Fruit fly (Drosophila melanogaster) whole organism, embryonic: ENCODE data around the gene Ids.

Experiments used
- Aef1 ChIP-seq: fragments of 200-800 bp; sonication (Bioruptor generic); IDR thresholded peaks from 3 replicates; pipeline ENCODE4 v1.3.6; 2022; ENCODE audit warnings: missing biosample characterization, missing genetic modification characterization
- Atf6 ChIP-seq: fragments of 200-800 bp; sonication (Bioruptor generic); IDR thresholded peaks from 2 replicates; pipeline ENCODE4 v1.3.6; 2022; ENCODE audit warnings: missing biosample characterization, missing genetic modification characterization
- B-H2 ChIP-seq: fragments of 200-800 bp; sonication (Bioruptor generic); optimal IDR thresholded peaks from 2 replicates; lab custom pipeline; 2018; ENCODE audit warnings: missing biosample characterization, mild to moderate bottlenecking, missing genetic modification characterization
- Bgb ChIP-seq: fragments of 200-800 bp; sonication (Bioruptor generic); IDR thresholded peaks from 2 replicates; pipeline ENCODE4 v1.3.6; 2022; ENCODE audit warnings: missing biosample characterization, missing genetic modification characterization; ENCODE audit not compliant: partially characterized antibody
- CG10565 ChIP-seq: fragments of 200-800 bp; sonication (Bioruptor generic); optimal IDR thresholded peaks from 3 replicates; lab custom pipeline; 2016; ENCODE audit warnings: missing biosample characterization, mild to moderate bottlenecking, missing genetic modification characterization
- CG12299 ChIP-seq: fragments of 200-800 bp; sonication (Bioruptor generic); optimal IDR thresholded peaks from 2 replicates; lab custom pipeline; 2018; ENCODE audit warnings: missing biosample characterization, mild to moderate bottlenecking, missing genetic modification characterization
- CG13775 ChIP-seq: fragments of 200-800 bp; sonication (Bioruptor generic); optimal IDR thresholded peaks from 3 replicates; lab custom pipeline; 2017; ENCODE audit warnings: missing biosample characterization, mild to moderate bottlenecking, missing genetic modification characterization
- CG15073 ChIP-seq: fragments of 200-800 bp; sonication (Bioruptor generic); optimal IDR thresholded peaks from 2 replicates; lab custom pipeline; 2016; ENCODE audit warnings: missing biosample characterization, missing genetic modification characterization
- CG15696 ChIP-seq: fragments of 200-800 bp; sonication (Bioruptor generic); optimal IDR thresholded peaks from 2 replicates; lab custom pipeline; 2019; ENCODE audit warnings: missing biosample characterization, mild to moderate bottlenecking, missing genetic modification characterization, moderate library complexity
- CG17612 ChIP-seq: fragments of 200-800 bp; sonication (Bioruptor generic); IDR thresholded peaks from 2 replicates; pipeline ENCODE4 v1.3.6; 2022; ENCODE audit warnings: missing biosample characterization, missing genetic modification characterization
- CG17829 ChIP-seq: fragments of 200-800 bp; optimal IDR thresholded peaks from 2 replicates; lab custom pipeline; 2019; ENCODE audit warnings: missing biosample characterization, mild to moderate bottlenecking, missing genetic modification characterization, moderate library complexity
- CG4360 ChIP-seq: fragments of 200-800 bp; sonication (Bioruptor generic); IDR thresholded peaks from 2 replicates; pipeline ENCODE4 v1.3.6; 2022; ENCODE audit warnings: missing biosample characterization, missing genetic modification characterization
- CG4707 ChIP-seq: fragments of 200-800 bp; sonication (Bioruptor generic); optimal IDR thresholded peaks from 2 replicates; lab custom pipeline; 2018; ENCODE audit warnings: missing biosample characterization, mild to moderate bottlenecking, missing genetic modification characterization, moderate library complexity
- CG6175 ChIP-seq: fragments of 200-800 bp; sonication (Bioruptor generic); IDR thresholded peaks from 3 replicates; pipeline ENCODE4 v1.3.6; 2022; ENCODE audit warnings: missing biosample characterization, missing genetic modification characterization
- CG6854 ChIP-seq: fragments of 200-800 bp; sonication (Bioruptor generic); optimal IDR thresholded peaks from 3 replicates; lab custom pipeline; 2017; ENCODE audit warnings: missing biosample characterization, mild to moderate bottlenecking, missing genetic modification characterization
- CG7839 ChIP-seq: fragments of 200-800 bp; sonication (Bioruptor generic); optimal IDR thresholded peaks from 3 replicates; lab custom pipeline; 2018; ENCODE audit warnings: missing biosample characterization, mild to moderate bottlenecking, missing genetic modification characterization, moderate library complexity
- CrebB ChIP-seq: fragments of 200-800 bp; sonication (Bioruptor generic); optimal IDR thresholded peaks from 3 replicates; lab custom pipeline; 2018; ENCODE audit warnings: missing biosample characterization, mild to moderate bottlenecking, missing genetic modification characterization
- D ChIP-seq, 2 experiments: fragments of 200-800 bp in 1 of 2; fragments of >200 bp in 1 of 2; sonication (Bioruptor generic) in 1 of 2; optimal IDR thresholded peaks; 2 replicates in 1 of 2; 3 replicates in 1 of 2; lab custom pipeline; 2017; ENCODE audit warnings: mild to moderate bottlenecking in 1 of 2, missing biosample characterization in 1 of 2, missing genetic modification characterization in 1 of 2, missing genetic modification reagents in 1 of 2
- Dip2 ChIP-seq: fragments of 200-800 bp; sonication (Bioruptor generic); IDR thresholded peaks from 2 replicates; pipeline ENCODE4 v1.3.6; 2022; ENCODE audit warnings: missing biosample characterization, missing genetic modification characterization
- ERR ChIP-seq: fragments of 200-800 bp; sonication (Bioruptor generic); optimal IDR thresholded peaks from 2 replicates; lab custom pipeline; 2016; ENCODE audit warnings: missing biosample characterization, missing genetic modification characterization
- Elba2 ChIP-seq: fragments of 200-800 bp; sonication (Bioruptor generic); optimal IDR thresholded peaks from 3 replicates; lab custom pipeline; 2016; ENCODE audit warnings: missing biosample characterization, missing genetic modification characterization
- HLH4C ChIP-seq: fragments of 200-800 bp; sonication (Bioruptor generic); IDR thresholded peaks from 3 replicates; pipeline ENCODE4 v1.3.6; 2022; ENCODE audit warnings: missing biosample characterization, missing genetic modification characterization; ENCODE audit not compliant: partially characterized antibody
- HLHmδ ChIP-seq: fragments of 200-800 bp; sonication (Bioruptor generic); optimal IDR thresholded peaks from 2 replicates; lab custom pipeline; 2018; ENCODE audit warnings: missing biosample characterization, mild to moderate bottlenecking, missing genetic modification characterization, moderate library complexity
- Jarid2 ChIP-seq: fragments of 200-800 bp; sonication (Bioruptor generic); optimal IDR thresholded peaks from 3 replicates; lab custom pipeline; 2017; ENCODE audit warnings: mild to moderate bottlenecking, missing biosample characterization, missing genetic modification reagents, missing genetic modification characterization
- Lim3 ChIP-seq: fragments of 200-800 bp; sonication (Bioruptor generic); IDR thresholded peaks from 2 replicates; pipeline ENCODE4 v1.3.6; 2022; ENCODE audit warnings: missing biosample characterization, missing genetic modification characterization
- Mes4 ChIP-seq: fragments of 200-800 bp; sonication (Bioruptor generic); optimal IDR thresholded peaks from 2 replicates; lab custom pipeline; 2016; ENCODE audit warnings: missing biosample characterization, missing genetic modification characterization
- Nf-YA ChIP-seq: fragments of 200-800 bp; sonication (Bioruptor generic); IDR thresholded peaks from 2 replicates; pipeline ENCODE4 v1.3.6; 2022; ENCODE audit warnings: missing biosample characterization, missing genetic modification characterization
- Rfx ChIP-seq: fragments of 200-800 bp; sonication (Bioruptor generic); IDR thresholded peaks from 2 replicates; pipeline ENCODE4 v1.3.6; 2022; ENCODE audit warnings: missing biosample characterization, missing genetic modification characterization
- Sox102F ChIP-seq: fragments of 200-800 bp; sonication (Bioruptor generic); optimal IDR thresholded peaks from 2 replicates; lab custom pipeline; 2018; ENCODE audit warnings: missing biosample characterization, mild to moderate bottlenecking, missing genetic modification characterization, moderate library complexity
- Usf ChIP-seq: fragments of 200-800 bp; sonication (Bioruptor generic); optimal IDR thresholded peaks from 2 replicates; lab custom pipeline; 2017; ENCODE audit warnings: missing genotype, missing biosample characterization, missing genetic modification characterization
- Xrp1 ChIP-seq: fragments of 200-800 bp; sonication (Bioruptor generic); IDR thresholded peaks from 2 replicates; pipeline ENCODE4 v1.3.6; 2022; ENCODE audit warnings: missing biosample characterization, missing genetic modification characterization
- YL-1 ChIP-seq: fragments of 200-800 bp; sonication (Bioruptor generic); optimal IDR thresholded peaks from 3 replicates; lab custom pipeline; 2017; ENCODE audit warnings: missing biosample characterization, mild to moderate bottlenecking, missing genetic modification characterization
- al ChIP-seq: fragments of 200-800 bp; sonication (Bioruptor generic); IDR thresholded peaks from 2 replicates; pipeline ENCODE4 v1.3.6; 2022; ENCODE audit warnings: missing biosample characterization, missing genetic modification characterization
- chm ChIP-seq: fragments of 200-800 bp; sonication (Bioruptor generic); IDR thresholded peaks from 2 replicates; pipeline ENCODE4 v1.3.6; 2022; ENCODE audit warnings: missing biosample characterization, missing genetic modification characterization
- ci ChIP-seq: fragments of 200-800 bp; sonication (Bioruptor generic); IDR thresholded peaks from 3 replicates; pipeline ENCODE4 v1.3.6; 2022; ENCODE audit warnings: missing biosample characterization, missing genetic modification characterization
- corto ChIP-seq: fragments of 200-800 bp; sonication (Bioruptor generic); optimal IDR thresholded peaks from 2 replicates; lab custom pipeline; 2016; ENCODE audit warnings: missing biosample characterization, mild to moderate bottlenecking, missing genetic modification characterization, moderate library complexity
- disco-r ChIP-seq: fragments of 200-800 bp; sonication (Bioruptor generic); optimal IDR thresholded peaks from 2 replicates; lab custom pipeline; 2016; ENCODE audit warnings: missing biosample characterization, missing genetic modification characterization
- grau ChIP-seq: fragments of 200-800 bp; optimal IDR thresholded peaks from 3 replicates; lab custom pipeline; 2019; ENCODE audit warnings: missing biosample characterization, mild to moderate bottlenecking, missing genetic modification characterization, moderate library complexity
- gsb-n ChIP-seq: fragments of 200-800 bp; sonication (Bioruptor generic); optimal IDR thresholded peaks from 3 replicates; lab custom pipeline; 2018; ENCODE audit warnings: missing biosample characterization, mild to moderate bottlenecking, missing genetic modification characterization
- lov ChIP-seq, 2 experiments: fragments of 200-800 bp in 1 of 2; fragments of >200 bp in 1 of 2; sonication (Bioruptor generic) in 1 of 2; IDR thresholded peaks in 1 of 2; optimal IDR thresholded peaks in 1 of 2; 2 replicates in 1 of 2; 3 replicates in 1 of 2; pipeline versions ENCODE4 v1.3.6 to Lab custom; 2017 to 2022; ENCODE audit warnings: missing biosample characterization in 1 of 2, missing genetic modification characterization in 1 of 2
- otp ChIP-seq: fragments of 200-800 bp; sonication (Bioruptor generic); IDR thresholded peaks from 3 replicates; pipeline ENCODE4, ENCODE4 v1.3.6; 2022; ENCODE audit warnings: missing biosample characterization, missing genetic modification characterization
- pan ChIP-seq, 4 experiments: fragments of >200 bp in 3 of 4; fragments of 200-800 bp in 1 of 4; sonication (Bioruptor generic) in 1 of 4; optimal IDR thresholded peaks in 3 of 4; IDR thresholded peaks in 1 of 4; 2 replicates each; pipeline versions ENCODE4 v1.3.6 to Lab custom; 2017 to 2022; ENCODE audit warnings: missing biosample characterization in 2 of 4, missing genetic modification characterization in 2 of 4, mixed read lengths in 1 of 4
- pita ChIP-seq: fragments of 200-800 bp; sonication (Bioruptor generic); optimal IDR thresholded peaks from 2 replicates; lab custom pipeline; 2017; ENCODE audit warnings: missing biosample characterization, mild to moderate bottlenecking, missing genetic modification characterization
- pros ChIP-seq: fragments of 200-800 bp; sonication (Bioruptor generic); optimal IDR thresholded peaks from 3 replicates; lab custom pipeline; 2019; ENCODE audit warnings: missing biosample characterization, mild to moderate bottlenecking, missing genetic modification characterization, moderate library complexity
- ranshi ChIP-seq: fragments of 200-800 bp; sonication (Bioruptor generic); IDR thresholded peaks from 2 replicates; pipeline ENCODE4 v1.3.6; 2022; ENCODE audit warnings: missing biosample characterization, missing genetic modification characterization
- so ChIP-seq: fragments of 200-800 bp; sonication (Bioruptor generic); IDR thresholded peaks from 3 replicates; pipeline ENCODE4 v1.3.6; 2022; ENCODE audit warnings: missing biosample characterization, missing genetic modification characterization
- trem ChIP-seq: fragments of 200-800 bp; optimal IDR thresholded peaks from 3 replicates; lab custom pipeline; 2019; ENCODE audit warnings: missing biosample characterization, mild to moderate bottlenecking, missing genetic modification characterization, moderate library complexity
- vvl ChIP-seq: fragments of 200-800 bp; sonication (Bioruptor generic); IDR thresholded peaks from 2 replicates; pipeline ENCODE4 v1.3.6; 2022; ENCODE audit warnings: missing biosample characterization, missing genetic modification characterization
- zf30C ChIP-seq: fragments of 200-800 bp; sonication (Bioruptor generic); optimal IDR thresholded peaks from 3 replicates; lab custom pipeline; 2018; ENCODE audit warnings: missing biosample characterization, mild to moderate bottlenecking, missing genetic modification characterization

The Ids gene

dm6 chr3L:3417759-3418158 is 39.7 kb downstream of the Ids start:
- TF ChIP-seq pan (optimal IDR thresholded peaks at IDR 0.05; lab: Kevin White, UChicago) (no peak), pan (GFP tag; optimal IDR thresholded peaks at IDR 0.05 in 1 of 2, IDR thresholded peaks at IDR 0.05 in 1 of 2) (no peak), YL-1 (GFP tag; lab: Kevin White, UChicago) (no peak), pita (GFP tag; lab: Kevin White, UChicago) (no peak), CG7839 (tag; lab: Kevin White, UChicago) (no peak), ci (GFP tag; lab: Robert Waterston, UW) (0 out of 3 replicates have a peak, but pooled peaks have one; percentile 43), D (optimal IDR thresholded peaks at IDR 0.05; lab: Kevin White, UChicago) (no peak), D (GFP tag; optimal IDR thresholded peaks at IDR 0.05; lab: Kevin White, UChicago) (no peak), lov (optimal IDR thresholded peaks at IDR 0.05; lab: Kevin White, UChicago) (no peak), lov (GFP tag; IDR thresholded peaks at IDR 0.05; lab: Robert Waterston, UW) (peak; percentile 46; the same call in 1 of the 3 replicates), zf30C (GFP tag; lab: Kevin White, UChicago) (peak; percentile 22), Lim3 (GFP tag; lab: Robert Waterston, UW) (no peak), CG4707 (GFP tag; lab: Kevin White, UChicago) (no peak), CG15696 (tag; lab: Kevin White, UChicago) (no peak), Elba2 (GFP tag; lab: Kevin White, UChicago) (no peak), CG13775 (GFP tag; lab: Kevin White, UChicago) (no peak), Dip2 (GFP tag; lab: Robert Waterston, UW) (no peak), al (GFP tag; lab: Robert Waterston, UW) (no peak), Aef1 (GFP tag; lab: Robert Waterston, UW) (no peak), otp (GFP tag; lab: Robert Waterston, UW) (0 out of 3 replicates have a peak, but pooled peaks have one; percentile 9), Sox102F (GFP tag; lab: Kevin White, UChicago) (no peak), CG6175 (GFP tag; lab: Robert Waterston, UW) (no peak), Xrp1 (no peak), CG6854 (GFP tag; lab: Kevin White, UChicago) (no peak), Jarid2 (GFP tag; lab: Kevin White, UChicago) (peak; percentile 97), HLH4C (GFP tag; lab: Robert Waterston, UW) (peak; percentile 31; the same call in 1 of the 3 replicates), Rfx (GFP tag; lab: Robert Waterston, UW) (peak; percentile 18; the same call in 1 of the 2 replicates), CG10565 (GFP tag; lab: Kevin White, UChicago) (no peak), CG15073 (GFP tag; lab: Kevin White, UChicago) (no peak), Mes4 (GFP tag; lab: Kevin White, UChicago) (no peak), CG12299 (tag; lab: Kevin White, UChicago) (no peak), corto (GFP tag; lab: Kevin White, UChicago) (no peak), CrebB (tag; lab: Kevin White, UChicago) (peak; percentile 32), CG4360 (GFP tag; lab: Robert Waterston, UW) (peak; percentile 51; the same call in 1 of the 2 replicates), vvl (GFP tag; lab: Robert Waterston, UW) (peak; percentile 39; the same call in 1 of the 2 replicates), Bgb (GFP tag; lab: Robert Waterston, UW) (peak; percentile 16; the same call in 1 of the 2 replicates), chm (GFP tag; lab: Robert Waterston, UW) (peak; percentile 96), trem (tag; lab: Kevin White, UChicago) (no peak), Atf6 (GFP tag; lab: Robert Waterston, UW) (no peak), ERR (GFP tag; lab: Kevin White, UChicago) (no peak), so (GFP tag; lab: Robert Waterston, UW) (no peak), CG17612 (GFP tag; lab: Robert Waterston, UW) (no peak), CG17829 (tag; lab: Kevin White, UChicago) (peak; percentile 14), grau (tag; lab: Kevin White, UChicago) (peak; percentile 13), disco-r (GFP tag; lab: Kevin White, UChicago) (no peak), B-H2 (GFP tag; lab: Kevin White, UChicago) (no peak), pros (no peak), Usf (no peak), Nf-YA (peak; percentile 26; the same call in 1 of the 2 replicates), HLHmδ (GFP tag; lab: Kevin White, UChicago) (peak; percentile 68), gsb-n (tag; lab: Kevin White, UChicago) (no peak), ranshi (no peak)
